Fruit fly (Drosophila melanogaster): Measurements from ENCODE around the gene CG12316.

CG12316 gene

dm6 chr3L:15116536-15116935 lies 20.2 kb downstream of the CG12316 start, which contains the start of gene Cep135:
TSS of gene Cep135 (plus strand) at chr3L:15116737.
- peak; percentile 35 for TF ChIP-seq D1 (tag; optimal IDR thresholded peaks at IDR 0.05)
- TF ChIP-seq CG14655 (GFP tag; optimal IDR thresholded peaks at IDR 0.05): no peak

dm6 chr3L:15113257-15113656 lies 23.5 kb downstream of the CG12316 start, which contains the start of gene CG13458:
TSS of gene CG13458 (plus strand) at chr3L:15113557.
- TF ChIP-seq CG4496 (GFP tag; IDR thresholded peaks at IDR 0.05): 0 out of 3 replicates have a peak, but pooled peaks have one; percentile 16
- no peak for TF ChIP-seq rn (GFP tag; IDR thresholded peaks at IDR 0.05)

- TF ChIP-seq EcR (GFP tag; optimal IDR thresholded peaks at IDR 0.05) (no peak), Snoo (tag; optimal IDR thresholded peaks at IDR 0.05) (peak; percentile 24), fd96Ca (GFP tag; IDR thresholded peaks at IDR 0.05) (no peak), CG9948 (tag; optimal IDR thresholded peaks at IDR 0.05) (peak; percentile 50), CG34367 (tag; optimal IDR thresholded peaks at IDR 0.05) (peak; percentile 5), gl (tag; optimal IDR thresholded peaks at IDR 0.05) (no peak), CG17806 (tag; optimal IDR thresholded peaks at IDR 0.05) (peak; percentile 28), CG15710 (tag; optimal IDR thresholded peaks at IDR 0.05) (peak; percentile 34), Pif1B (GFP tag; optimal IDR thresholded peaks at IDR 0.05) (no peak), CG8301 (tag; optimal IDR thresholded peaks at IDR 0.05) (peak; percentile 35), Ets98B (GFP tag; IDR thresholded peaks at IDR 0.05) (no peak), CG12605 (GFP tag; IDR thresholded peaks at IDR 0.05) (peak; percentile 43), CG13204 (GFP tag; optimal IDR thresholded peaks at IDR 0.05) (no peak), CG8159 (tag; optimal IDR thresholded peaks at IDR 0.05) (peak; percentile 50)
Measured at dm6 chr3L:15108948-15109347, 27.8 kb downstream of the CG12316 start.

dm6 chr3L:15108524-15108923 lies 28.2 kb downstream of the CG12316 start:
- TF ChIP-seq CG14655 (GFP tag; optimal IDR thresholded peaks at IDR 0.05) (no peak), Ets98B (GFP tag; IDR thresholded peaks at IDR 0.05) (0 out of 2 replicates have a peak, but pooled peaks have one; percentile 4), CG4496 (GFP tag; IDR thresholded peaks at IDR 0.05) (peak; percentile 67), fd96Ca (GFP tag; IDR thresholded peaks at IDR 0.05) (peak; percentile 34; the same call in 1 of the 3 replicates)

dm6 chr3L:15107776-15108379 lies 28.9 kb downstream of the CG12316 start:
- peak; percentile 99 for TF ChIP-seq CG13204 (GFP tag; optimal IDR thresholded peaks at IDR 0.05)
- TF ChIP-seq D1 (tag; optimal IDR thresholded peaks at IDR 0.05): peak; percentile 96
- TF ChIP-seq CG4496 (GFP tag; IDR thresholded peaks at IDR 0.05): peak; percentile 84
- peak; percentile 73 for TF ChIP-seq rn (GFP tag; IDR thresholded peaks at IDR 0.05)
- peak; percentile 76 for TF ChIP-seq Ets98B (GFP tag; IDR thresholded peaks at IDR 0.05)
- peak; percentile 98 for TF ChIP-seq CG15710 (tag; optimal IDR thresholded peaks at IDR 0.05)
- TF ChIP-seq CG34367 (tag; optimal IDR thresholded peaks at IDR 0.05): peak; percentile 92
- peak; percentile 74 for TF ChIP-seq CG10348 (GFP tag; IDR thresholded peaks at IDR 0.05)
- peak; percentile 94 for TF ChIP-seq Snoo (tag; optimal IDR thresholded peaks at IDR 0.05)
- peak; percentile 62 for TF ChIP-seq EcR (GFP tag; optimal IDR thresholded peaks at IDR 0.05)
- peak; percentile 74; the same call in 2 of the 3 replicates for TF ChIP-seq fd96Ca (GFP tag; IDR thresholded peaks at IDR 0.05)
- TF ChIP-seq CG14655 (GFP tag; optimal IDR thresholded peaks at IDR 0.05): peak; percentile 97
- TF ChIP-seq CG12605 (GFP tag; IDR thresholded peaks at IDR 0.05): peak; percentile 43
- TF ChIP-seq gl (tag; optimal IDR thresholded peaks at IDR 0.05): peak; percentile 68
- peak; percentile 93 for TF ChIP-seq CG17806 (tag; optimal IDR thresholded peaks at IDR 0.05)
- TF ChIP-seq CG32121 (GFP tag; IDR thresholded peaks at IDR 0.05): peak; percentile 89
- TF ChIP-seq Pif1B (GFP tag; optimal IDR thresholded peaks at IDR 0.05): peak; percentile 93
- peak; percentile 90 for TF ChIP-seq Pif1A (GFP tag; optimal IDR thresholded peaks at IDR 0.05)
- TF ChIP-seq CG8301 (tag; optimal IDR thresholded peaks at IDR 0.05): peak; percentile 95
- peak; percentile 97 for TF ChIP-seq CG8159 (tag; optimal IDR thresholded peaks at IDR 0.05)
- TF ChIP-seq CG9948 (tag; optimal IDR thresholded peaks at IDR 0.05): peak; percentile 95

- TF ChIP-seq CG13204 (GFP tag; optimal IDR thresholded peaks at IDR 0.05) (peak; percentile 96), CG4496 (GFP tag; IDR thresholded peaks at IDR 0.05) (peak; percentile 4; the same call in 2 of the 3 replicates), CG12605 (GFP tag; IDR thresholded peaks at IDR 0.05) (no peak)
Measured at dm6 chr3L:15107158-15107775, 29.5 kb downstream of the CG12316 start.

dm6 chr3L:15105566-15106207 lies 31.0 kb downstream of the CG12316 start, which contains the start of gene CG45071:
TSS of gene CG45071 (plus strand) at chr3L:15105882.
- peak; percentile 11; the same call in 1 of the 2 replicates for TF ChIP-seq Ets98B (GFP tag; IDR thresholded peaks at IDR 0.05)
- TF ChIP-seq CG32121 (GFP tag; IDR thresholded peaks at IDR 0.05): no peak
- TF ChIP-seq CG13204 (GFP tag; optimal IDR thresholded peaks at IDR 0.05): peak; percentile 100
- TF ChIP-seq CG12605 (GFP tag; IDR thresholded peaks at IDR 0.05): peak; percentile 34; the same call in 1 of the 2 replicates
- peak; percentile 37 for TF ChIP-seq EcR (GFP tag; optimal IDR thresholded peaks at IDR 0.05)
- no peak for TF ChIP-seq CG17806 (tag; optimal IDR thresholded peaks at IDR 0.05)
